Worm (Caenorhabditis elegans) whole organism, early embryonic: ENCODE measurements around the gene lgc-13.

Source experiments
- B0310.2 ChIP-seq: sonication (generic microtip); optimal IDR thresholded peaks from 2 replicates; lab custom pipeline; 2016; ENCODE audit warnings: mild to moderate bottlenecking, missing genetic modification characterization, missing compliant biosample characterization
- F13C5.2 ChIP-seq: sonication (generic microtip); optimal IDR thresholded peaks from 2 replicates; lab custom pipeline; 2017; ENCODE audit warnings: mild to moderate bottlenecking, missing genetic modification characterization, inconsistent platforms, missing compliant biosample characterization
- ama-1 ChIP-seq: fragments of 150-350 bp; optimal IDR thresholded peaks from 2 replicates; lab custom pipeline; 2014
- ets-7 ChIP-seq: sonication (generic microtip); optimal IDR thresholded peaks from 2 replicates; lab custom pipeline; 2016; ENCODE audit warnings: missing genotype, missing genetic modification characterization, missing compliant biosample characterization
- hmbx-1 ChIP-seq: sonication (generic microtip); optimal IDR thresholded peaks from 2 replicates; lab custom pipeline; 2016; ENCODE audit warnings: mild to moderate bottlenecking, missing genetic modification characterization, missing compliant biosample characterization
- hnd-1 ChIP-seq: sonication (generic microtip); optimal IDR thresholded peaks from 2 replicates; lab custom pipeline; 2016; ENCODE audit warnings: missing genetic modification characterization, missing compliant biosample characterization
- pes-1 ChIP-seq: fragments of 200-800 bp; sonication (Bioruptor generic); IDR thresholded peaks from 2 replicates; pipeline ENCODE4 v1.3.6; 2022; ENCODE audit warnings: missing genetic modification reagents, missing genetic modification characterization, missing compliant biosample characterization
- scrt-1 ChIP-seq: fragments of 200-800 bp; sonication (Bioruptor generic); IDR thresholded peaks from 2 replicates; pipeline ENCODE4 v1.3.6; 2022; ENCODE audit warnings: missing genetic modification characterization, missing compliant biosample characterization
- sea-1 ChIP-seq: fragments of 200-800 bp; sonication (Bioruptor generic); conservative IDR thresholded peaks from 2 replicates; pipeline ENCODE4 v1.3.6; 2022; ENCODE audit warnings: missing genetic modification characterization, missing compliant biosample characterization
- tbx-37 ChIP-seq: fragments of 200-800 bp; sonication (Bioruptor generic); conservative IDR thresholded peaks from 2 replicates; pipeline ENCODE4 v1.3.6; 2022; ENCODE audit warnings: missing genetic modification reagents, missing genetic modification characterization, missing compliant biosample characterization
- tra-4 ChIP-seq: sonication (generic microtip); optimal IDR thresholded peaks from 2 replicates; lab custom pipeline; 2017; ENCODE audit warnings: missing genetic modification characterization, missing compliant biosample characterization

- TF ChIP-seq sea-1 (GFP tag; lab: Robert Waterston, UW), result no peak
- no peak for TF ChIP-seq tra-4 (tag; lab: Kevin White, UChicago)
- no peak for TF ChIP-seq hnd-1 (tag; lab: Kevin White, UChicago)
- TF ChIP-seq tbx-37, result no peak
- no peak for TF ChIP-seq ama-1 (lab: Kevin White, UChicago)
- no peak for TF ChIP-seq scrt-1 (GFP tag; lab: Robert Waterston, UW)
- no peak for TF ChIP-seq ets-7 (tag; lab: Kevin White, UChicago)
- no peak for TF ChIP-seq B0310.2 (tag; lab: Kevin White, UChicago)
- TF ChIP-seq hmbx-1, result no peak
- no peak for TF ChIP-seq F13C5.2 (tag; lab: Kevin White, UChicago)
- TF ChIP-seq pes-1, result no peak
These were observed at the start of gene lgc-13, which contains the start of gene W03G11.2 for ce11 chrX:12108517-12109216.
